Worm (Caenorhabditis elegans) whole organism, early embryonic: Measurements from ENCODE around the gene nlp-82.

ENCODE experiments used
- B0310.2 ChIP-seq: sonication (generic microtip); optimal IDR thresholded peaks from 2 replicates; lab custom pipeline; 2016; ENCODE audit warnings: mild to moderate bottlenecking, missing genetic modification characterization, missing compliant biosample characterization
- F13C5.2 ChIP-seq: sonication (generic microtip); optimal IDR thresholded peaks from 2 replicates; lab custom pipeline; 2017; ENCODE audit warnings: mild to moderate bottlenecking, missing genetic modification characterization, inconsistent platforms, missing compliant biosample characterization
- ama-1 ChIP-seq: fragments of 150-350 bp; optimal IDR thresholded peaks from 2 replicates; lab custom pipeline; 2014
- ceh-13 ChIP-seq: fragments of 200-800 bp; sonication (Bioruptor generic); optimal IDR thresholded peaks from 2 replicates; lab custom pipeline; 2018; ENCODE audit warnings: mild to moderate bottlenecking, missing genetic modification characterization, missing compliant biosample characterization
- flt-1 ChIP-seq: fragments of 200-800 bp; sonication (Bioruptor generic); IDR thresholded peaks from 2 replicates; pipeline ENCODE4 v1.3.6; 2022; ENCODE audit warnings: missing genetic modification characterization, missing compliant biosample characterization
- pes-1 ChIP-seq: fragments of 200-800 bp; sonication (Bioruptor generic); IDR thresholded peaks from 2 replicates; pipeline ENCODE4 v1.3.6; 2022; ENCODE audit warnings: missing genetic modification reagents, missing genetic modification characterization, missing compliant biosample characterization
- tra-4 ChIP-seq: sonication (generic microtip); optimal IDR thresholded peaks from 2 replicates; lab custom pipeline; 2017; ENCODE audit warnings: missing genetic modification characterization, missing compliant biosample characterization

- no peak for TF ChIP-seq ama-1 (lab: Kevin White, UChicago)
- TF ChIP-seq ceh-13, result no peak
- TF ChIP-seq flt-1 (GFP tag; lab: Robert Waterston, UW), result no peak
- no peak for TF ChIP-seq tra-4 (tag; lab: Kevin White, UChicago)
- TF ChIP-seq pes-1 (GFP tag; lab: Robert Waterston, UW), result no peak
- TF ChIP-seq B0310.2 (tag; lab: Kevin White, UChicago), result no peak
- no peak for TF ChIP-seq F13C5.2 (tag; lab: Kevin White, UChicago)
Observed at ce11 chrII:9241610-9242009, 12.5 kb downstream of the nlp-82 start.
